Worm (Caenorhabditis elegans): ENCODE data around the gene F56B3.9.
"Not testable (repeated sequence)": the region's sequence is repeated elsewhere in the genome, so short reads cannot be mapped to it uniquely, and the experiment has no call there.

The F56B3.9 gene

DNA sequence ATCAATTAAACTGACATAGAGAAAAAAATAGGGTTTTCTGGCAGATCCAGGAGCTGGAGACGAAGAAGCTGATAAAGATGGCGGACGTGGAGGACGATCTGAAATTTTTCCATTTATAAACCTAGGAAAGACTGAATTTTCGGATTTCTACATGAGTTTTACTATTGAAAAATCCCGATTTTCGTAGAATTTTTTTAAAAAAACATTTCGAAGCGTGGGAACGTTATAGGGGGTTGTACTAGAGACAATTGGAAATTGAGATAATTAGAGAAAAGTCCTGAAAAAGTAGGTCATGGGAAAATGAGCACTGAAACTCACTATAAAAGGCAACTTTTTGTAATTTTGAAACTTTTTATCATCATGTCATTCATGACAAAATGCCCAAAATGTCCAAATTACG lies at the start of gene F56B3.9:
TSS of gene F56B3.9 (plus strand) at position 301 of the 400 bp plus-strand sequence.
- not testable (repeated sequence) for TF ChIP-seq aly-1 (tag; optimal IDR thresholded peaks at IDR 0.05); tbx-37 (GFP tag; conservative IDR thresholded peaks at IDR 0.05); ceh-13 (GFP tag; optimal IDR thresholded peaks at IDR 0.05)

DNA sequence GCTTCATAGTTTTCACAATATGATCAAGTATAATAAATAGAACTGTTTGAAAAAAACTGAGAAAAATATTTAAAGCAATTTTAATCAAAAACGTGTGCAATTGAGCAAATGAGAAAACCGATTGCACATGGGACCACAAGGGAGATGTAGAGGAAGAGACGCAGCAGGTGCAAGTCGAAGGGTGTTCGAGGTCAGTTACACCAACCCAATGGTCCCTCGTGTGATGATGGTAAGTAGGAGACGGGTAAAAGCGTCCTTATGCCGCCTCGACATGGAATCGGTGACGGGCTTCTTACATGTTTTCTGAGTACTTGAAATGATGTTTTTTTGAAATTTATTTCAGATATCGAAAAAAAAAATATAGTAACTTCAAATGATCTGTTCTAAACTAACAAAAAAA lies 43.1 kb upstream of the F56B3.9 start, which contains the start of gene Y55F3C.9:
TSS of gene Y55F3C.9 (minus strand) at position 101 of the 400 bp plus-strand sequence.
- TF ChIP-seq tbx-37 (GFP tag; conservative IDR thresholded peaks at IDR 0.05) (no peak), hmbx-1 (tag; optimal IDR thresholded peaks at IDR 0.05) (no peak)

DNA sequence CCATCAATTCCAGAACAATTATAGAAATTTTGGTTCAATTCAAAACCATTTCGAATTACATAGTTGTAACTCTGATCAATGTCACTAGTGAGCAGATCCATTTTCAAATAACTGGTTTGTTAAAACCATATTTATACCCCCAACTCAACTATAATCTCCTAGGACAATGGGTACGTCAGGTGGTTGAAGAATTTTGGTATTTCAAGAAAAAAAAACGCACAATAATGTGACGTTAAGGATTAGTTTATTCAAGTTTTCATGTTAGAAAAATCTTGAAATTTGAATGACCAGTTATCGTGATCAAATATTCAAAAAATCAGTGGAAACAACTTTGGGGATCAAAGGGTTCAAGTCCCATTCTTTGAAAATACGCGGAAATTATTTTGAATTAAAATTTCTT lies 40.2 kb upstream of the F56B3.9 start, which contains the start of gene srt-24:
TSS of gene srt-24 (minus strand) at position 101 of the 400 bp plus-strand sequence.
- TF ChIP-seq ceh-13 (GFP tag; optimal IDR thresholded peaks at IDR 0.05) (no peak), ets-7 (tag; optimal IDR thresholded peaks at IDR 0.05) (no peak), hmbx-1 (tag; optimal IDR thresholded peaks at IDR 0.05) (no peak), hnd-1 (tag; optimal IDR thresholded peaks at IDR 0.05) (no peak), hmg-4 (GFP tag; optimal IDR thresholded peaks at IDR 0.05) (no peak), scrt-1 (GFP tag; IDR thresholded peaks at IDR 0.05) (no peak), ceh-36 (tag; optimal IDR thresholded peaks at IDR 0.05) (no peak), flt-1 (GFP tag; IDR thresholded peaks at IDR 0.05) (no peak), tra-4 (tag; optimal IDR thresholded peaks at IDR 0.05) (no peak), pes-1 (GFP tag; IDR thresholded peaks at IDR 0.05) (no peak), aly-1 (tag; optimal IDR thresholded peaks at IDR 0.05) (no peak), tbx-37 (GFP tag; conservative IDR thresholded peaks at IDR 0.05) (no peak), B0310.2 (tag; optimal IDR thresholded peaks at IDR 0.05) (no peak), sea-1 (GFP tag; conservative IDR thresholded peaks at IDR 0.05) (no peak), ama-1 (optimal IDR thresholded peaks at IDR 0.05) (no peak), F13C5.2 (tag; optimal IDR thresholded peaks at IDR 0.05) (no peak), tbx-11 (GFP tag; IDR thresholded peaks at IDR 0.05) (no peak)

DNA sequence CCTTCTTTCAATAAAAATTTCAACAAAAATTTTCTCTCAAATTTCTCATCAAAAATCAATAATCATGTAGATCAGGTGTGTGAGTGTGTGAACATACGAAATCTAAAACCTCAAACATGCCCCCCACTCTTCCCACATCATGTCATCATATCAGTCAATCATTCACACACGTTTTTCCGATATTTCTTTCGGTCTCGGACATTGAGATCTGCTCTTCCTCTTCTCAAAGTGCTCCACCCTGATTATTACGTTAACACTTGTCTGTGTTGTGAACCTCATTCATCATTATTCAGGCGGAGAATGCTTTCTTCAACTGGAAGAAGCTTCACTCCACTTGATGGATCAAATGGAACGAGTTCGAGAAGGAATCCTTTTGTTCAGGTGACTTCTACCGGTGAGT lies 34.7 kb upstream of the F56B3.9 start, which contains the start of gene kvs-5:
TSS of gene kvs-5 (plus strand) at position 301 of the 400 bp plus-strand sequence.
- TF ChIP-seq tra-4 (tag; optimal IDR thresholded peaks at IDR 0.05) (no peak), hmbx-1 (tag; optimal IDR thresholded peaks at IDR 0.05) (no peak), F13C5.2 (tag; optimal IDR thresholded peaks at IDR 0.05) (no peak), hnd-1 (tag; optimal IDR thresholded peaks at IDR 0.05) (no peak), tbx-11 (GFP tag; IDR thresholded peaks at IDR 0.05) (no peak), ceh-13 (GFP tag; optimal IDR thresholded peaks at IDR 0.05) (no peak), B0310.2 (tag; optimal IDR thresholded peaks at IDR 0.05) (no peak), flt-1 (GFP tag; IDR thresholded peaks at IDR 0.05) (no peak)

DNA sequence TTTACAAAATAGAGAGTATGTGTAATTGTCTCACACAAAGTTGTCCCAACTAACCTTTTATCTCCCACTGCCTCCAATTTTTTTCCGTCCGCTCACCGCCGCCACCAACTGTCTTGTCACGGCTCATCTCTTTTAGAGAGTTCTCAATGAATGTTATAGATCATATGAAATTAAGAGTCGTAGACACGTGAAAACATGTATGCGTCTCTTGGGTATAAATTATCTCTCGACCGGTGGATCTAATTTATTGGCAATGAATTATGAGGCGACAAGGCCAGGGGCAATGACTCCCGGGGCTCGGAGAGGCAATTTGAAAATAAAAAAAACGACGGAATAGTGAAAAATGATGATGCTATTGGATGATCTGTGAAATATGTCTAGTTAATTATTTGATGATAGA lies 30.5 kb upstream of the F56B3.9 start:
- no peak for TF ChIP-seq ceh-36 (tag; optimal IDR thresholded peaks at IDR 0.05)
- no peak for TF ChIP-seq hnd-1 (tag; optimal IDR thresholded peaks at IDR 0.05)
- TF ChIP-seq ceh-13 (GFP tag; optimal IDR thresholded peaks at IDR 0.05) = no peak
- no peak for TF ChIP-seq sea-1 (GFP tag; conservative IDR thresholded peaks at IDR 0.05)
- no peak for TF ChIP-seq tra-4 (tag; optimal IDR thresholded peaks at IDR 0.05)
- TF ChIP-seq pes-1 (GFP tag; IDR thresholded peaks at IDR 0.05) = no peak
- TF ChIP-seq ets-7 (tag; optimal IDR thresholded peaks at IDR 0.05) = no peak
- no peak for TF ChIP-seq ama-1 (optimal IDR thresholded peaks at IDR 0.05)
- TF ChIP-seq hmbx-1 (tag; optimal IDR thresholded peaks at IDR 0.05) = no peak
- TF ChIP-seq tbx-11 (GFP tag; IDR thresholded peaks at IDR 0.05) = no peak
- no peak for TF ChIP-seq flt-1 (GFP tag; IDR thresholded peaks at IDR 0.05)
- TF ChIP-seq tbx-37 (GFP tag; conservative IDR thresholded peaks at IDR 0.05) = no peak
- no peak for TF ChIP-seq hmg-4 (GFP tag; optimal IDR thresholded peaks at IDR 0.05)
- no peak for TF ChIP-seq F13C5.2 (tag; optimal IDR thresholded peaks at IDR 0.05)
- TF ChIP-seq B0310.2 (tag; optimal IDR thresholded peaks at IDR 0.05) = no peak
- no peak for TF ChIP-seq scrt-1 (GFP tag; IDR thresholded peaks at IDR 0.05)

DNA sequence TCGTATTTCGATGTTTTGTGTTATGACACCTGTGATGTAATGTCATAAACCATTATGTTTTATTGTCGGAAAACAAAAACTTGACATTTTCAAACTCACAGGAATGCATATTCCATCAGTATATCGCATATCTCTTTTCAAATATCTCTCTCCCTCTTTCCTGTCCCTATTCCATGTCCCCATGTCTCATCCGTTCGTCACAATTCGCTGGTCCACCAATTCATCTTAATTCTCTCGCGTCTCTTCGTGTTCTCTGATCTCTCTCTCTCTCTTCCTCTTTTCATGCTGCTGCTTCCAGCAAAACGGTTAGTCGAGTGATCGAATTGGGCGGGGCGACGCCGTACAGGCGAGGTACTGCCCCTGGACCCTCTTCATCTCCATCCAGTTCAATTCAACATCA lies 29.3 kb upstream of the F56B3.9 start:
- TF ChIP-seq F13C5.2 (tag; optimal IDR thresholded peaks at IDR 0.05) (no peak), pes-1 (GFP tag; IDR thresholded peaks at IDR 0.05) (no peak)

DNA sequence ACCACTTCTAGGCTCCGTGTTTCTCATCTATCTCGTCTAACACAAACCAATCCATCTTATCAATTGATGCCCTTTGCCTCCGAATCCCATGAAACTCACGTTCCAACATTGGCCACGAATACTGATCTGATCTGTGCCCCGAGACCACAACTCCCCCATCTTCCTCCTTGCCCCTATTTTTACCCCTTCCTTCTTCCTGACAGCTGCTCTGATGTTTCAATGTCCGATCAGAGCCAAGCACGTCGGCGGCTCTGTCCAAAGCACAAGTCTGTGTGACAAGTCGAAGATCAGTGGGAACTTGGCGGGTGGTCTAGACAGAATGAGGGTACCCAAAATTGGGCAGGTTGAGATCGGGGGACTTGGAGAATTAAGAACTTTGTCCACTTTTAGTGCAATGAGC lies 24.8 kb upstream of the F56B3.9 start:
- TF ChIP-seq ets-7 (tag; optimal IDR thresholded peaks at IDR 0.05) (no peak), B0310.2 (tag; optimal IDR thresholded peaks at IDR 0.05) (no peak), tra-4 (tag; optimal IDR thresholded peaks at IDR 0.05) (no peak), F13C5.2 (tag; optimal IDR thresholded peaks at IDR 0.05) (no peak), hmbx-1 (tag; optimal IDR thresholded peaks at IDR 0.05) (no peak), sea-1 (GFP tag; conservative IDR thresholded peaks at IDR 0.05) (no peak), aly-1 (tag; optimal IDR thresholded peaks at IDR 0.05) (no peak), tbx-11 (GFP tag; IDR thresholded peaks at IDR 0.05) (no peak), ceh-36 (tag; optimal IDR thresholded peaks at IDR 0.05) (no peak), hnd-1 (tag; optimal IDR thresholded peaks at IDR 0.05) (no peak), ama-1 (optimal IDR thresholded peaks at IDR 0.05) (no peak), ceh-13 (GFP tag; optimal IDR thresholded peaks at IDR 0.05) (no peak), scrt-1 (GFP tag; IDR thresholded peaks at IDR 0.05) (no peak), tbx-37 (GFP tag; conservative IDR thresholded peaks at IDR 0.05) (no peak), pes-1 (GFP tag; IDR thresholded peaks at IDR 0.05) (no peak), hmg-4 (GFP tag; optimal IDR thresholded peaks at IDR 0.05) (no peak), flt-1 (GFP tag; IDR thresholded peaks at IDR 0.05) (no peak)

DNA sequence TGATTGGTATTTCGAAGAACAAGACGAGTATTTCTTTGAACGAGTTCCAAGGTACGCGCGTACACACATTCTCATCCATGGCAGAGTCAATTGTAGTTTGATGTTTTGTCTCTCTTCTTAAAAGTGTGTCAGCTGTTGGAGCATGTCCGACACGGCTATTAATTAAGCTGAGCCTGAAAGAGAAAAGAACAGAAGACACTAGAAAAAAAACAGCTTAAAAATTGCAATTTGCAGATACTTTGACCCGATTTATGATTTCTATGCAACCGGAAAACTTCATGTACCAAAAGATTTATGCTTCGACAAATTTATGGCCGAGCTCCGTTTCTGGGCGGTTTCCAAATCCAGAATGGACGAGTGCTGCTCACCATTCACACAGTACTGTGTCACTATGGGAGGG lies 21.6 kb upstream of the F56B3.9 start:
- TF ChIP-seq aly-1 (tag; optimal IDR thresholded peaks at IDR 0.05) (no peak), ceh-36 (tag; optimal IDR thresholded peaks at IDR 0.05) (no peak), tra-4 (tag; optimal IDR thresholded peaks at IDR 0.05) (no peak), hmbx-1 (tag; optimal IDR thresholded peaks at IDR 0.05) (no peak), scrt-1 (GFP tag; IDR thresholded peaks at IDR 0.05) (no peak), ama-1 (optimal IDR thresholded peaks at IDR 0.05) (no peak), hnd-1 (tag; optimal IDR thresholded peaks at IDR 0.05) (no peak), B0310.2 (tag; optimal IDR thresholded peaks at IDR 0.05) (no peak)

Data from whole organism, early embryonic.